Worm (Caenorhabditis elegans): ENCODE data around the gene Y43F8B.13.
A peak's percentile ranks its signal among the peaks of the same experiment; 100 is the strongest.

Gene Y43F8B.13

ce11 chrV:19429605-19430004 is 26.1 kb upstream of the Y43F8B.13 start:
- TF ChIP-seq vab-7 (GFP tag; IDR thresholded peaks at IDR 0.05) = no peak
- TF ChIP-seq saeg-2 (GFP tag; IDR thresholded peaks at IDR 0.05) = no peak
- TF ChIP-seq Y75B8A.6 (GFP tag; IDR thresholded peaks at IDR 0.05) = 0 out of 2 replicates have a peak, but pooled peaks have one; percentile 47

- TF ChIP-seq nhr-41 (GFP tag; IDR thresholded peaks at IDR 0.05) (no peak), ceh-82 (tag; optimal IDR thresholded peaks at IDR 0.05) (no peak), lin-15B (tag; optimal IDR thresholded peaks at IDR 0.05) (no peak), nhr-111 (GFP tag; optimal IDR thresholded peaks at IDR 0.05) (peak; percentile 62), tra-1 (GFP tag; IDR thresholded peaks at IDR 0.05) (0 out of 2 replicates have a peak, but pooled peaks have one; percentile 25), hlh-11 (tag; optimal IDR thresholded peaks at IDR 0.05) (peak; percentile 8), mxl-2 (GFP tag; conservative IDR thresholded peaks at IDR 0.05) (peak; percentile 63; the same call in 1 of the 2 replicates), D1046.2 (GFP tag; IDR thresholded peaks at IDR 0.05) (no peak), ces-1 (GFP tag; optimal IDR thresholded peaks at IDR 0.05) (no peak), aly-2 (tag; optimal IDR thresholded peaks at IDR 0.05) (no peak), F37D6.2 (tag; optimal IDR thresholded peaks at IDR 0.05) (no peak), nhr-102 (tag; optimal IDR thresholded peaks at IDR 0.05) (no peak), daf-8 (GFP tag; IDR thresholded peaks at IDR 0.05) (no peak), pha-4 (GFP tag; IDR thresholded peaks at IDR 0.05) (no peak), pha-4 (tag; optimal IDR thresholded peaks at IDR 0.05) (no peak), saeg-2 (GFP tag; IDR thresholded peaks at IDR 0.05) (0 out of 2 replicates have a peak, but pooled peaks have one; percentile 11), mdl-1 (tag; optimal IDR thresholded peaks at IDR 0.05) (no peak), lin-13 (GFP tag; optimal IDR thresholded peaks at IDR 0.05) (no peak), rbr-2 (tag; optimal IDR thresholded peaks at IDR 0.05) (no peak), R02D3.7 (tag; optimal IDR thresholded peaks at IDR 0.05) (no peak), nhr-237 (tag; optimal IDR thresholded peaks at IDR 0.05) (no peak), spr-1 (tag; optimal IDR thresholded peaks at IDR 0.05) (no peak), hmg-1.1 (GFP tag; IDR thresholded peaks at IDR 0.05) (no peak), dve-1 (tag; optimal IDR thresholded peaks at IDR 0.05; ENCODE audit: insufficient read depth) (no peak), T20F7.1 (GFP tag; optimal IDR thresholded peaks at IDR 0.05) (no peak), ztf-11 (tag; optimal IDR thresholded peaks at IDR 0.05) (no peak), mes-2 (tag; optimal IDR thresholded peaks at IDR 0.05; ENCODE audit: poor library complexity, severe bottlenecking) (no peak), F26F4.8 (GFP tag; conservative IDR thresholded peaks at IDR 0.05) (0 out of 2 replicates have a peak, but pooled peaks have one; percentile 19), spr-3 (GFP tag; optimal IDR thresholded peaks at IDR 0.05) (no peak), cey-2 (tag; optimal IDR thresholded peaks at IDR 0.05; ENCODE audit: borderline replicate concordance, insufficient read depth) (no peak), hlh-30 (tag; optimal IDR thresholded peaks at IDR 0.05; ENCODE audit: insufficient read depth) (peak; percentile 30), sdz-12 (GFP tag; optimal IDR thresholded peaks at IDR 0.05) (no peak), egl-43 (GFP tag; IDR thresholded peaks at IDR 0.05) (no peak; the same call in 1 of the 2 replicates)
Measured at ce11 chrV:19430351-19430913, 25.3 kb upstream of the Y43F8B.13 start.

- no peak for TF ChIP-seq ama-1 (optimal IDR thresholded peaks at IDR 0.05)
- no peak for TF ChIP-seq nhr-237 (tag; optimal IDR thresholded peaks at IDR 0.05)
- TF ChIP-seq mxl-2 (GFP tag; conservative IDR thresholded peaks at IDR 0.05) = no peak
- TF ChIP-seq tag-97 (GFP tag; IDR thresholded peaks at IDR 0.05) = no peak
- no peak for TF ChIP-seq zip-2 (tag; optimal IDR thresholded peaks at IDR 0.05)
- no peak for TF ChIP-seq F37D6.2 (tag; optimal IDR thresholded peaks at IDR 0.05)
- no peak for TF ChIP-seq zfp-3 (GFP tag; conservative IDR thresholded peaks at IDR 0.05)
- TF ChIP-seq nhr-41 (GFP tag; IDR thresholded peaks at IDR 0.05) = no peak
- no peak for TF ChIP-seq egl-43 (GFP tag; IDR thresholded peaks at IDR 0.05)
- TF ChIP-seq F26F4.8 (GFP tag; conservative IDR thresholded peaks at IDR 0.05) = no peak
- no peak for TF ChIP-seq sdz-12 (GFP tag; optimal IDR thresholded peaks at IDR 0.05)
- TF ChIP-seq saeg-2 (GFP tag; IDR thresholded peaks at IDR 0.05) = no peak
- TF ChIP-seq D1046.2 (GFP tag; IDR thresholded peaks at IDR 0.05) = no peak
- no peak for TF ChIP-seq aly-2 (tag; optimal IDR thresholded peaks at IDR 0.05)
- no peak for TF ChIP-seq hmg-1.1 (GFP tag; IDR thresholded peaks at IDR 0.05)
- no peak for TF ChIP-seq zag-1 (tag; optimal IDR thresholded peaks at IDR 0.05)
- no peak for TF ChIP-seq fkh-10 (GFP tag; optimal IDR thresholded peaks at IDR 0.05)
- TF ChIP-seq R02D3.7 (tag; optimal IDR thresholded peaks at IDR 0.05) = no peak
- TF ChIP-seq spr-3 (GFP tag; optimal IDR thresholded peaks at IDR 0.05) = no peak
Measured at ce11 chrV:19431036-19431435, 24.7 kb upstream of the Y43F8B.13 start, which contains the start of gene srw-85. Gene srw-85 (minus strand): TSS chrV:19431136.

Measured in whole organism, L4 larva.